Worm (Caenorhabditis elegans): ENCODE results near the gene clec-245.

DNA sequence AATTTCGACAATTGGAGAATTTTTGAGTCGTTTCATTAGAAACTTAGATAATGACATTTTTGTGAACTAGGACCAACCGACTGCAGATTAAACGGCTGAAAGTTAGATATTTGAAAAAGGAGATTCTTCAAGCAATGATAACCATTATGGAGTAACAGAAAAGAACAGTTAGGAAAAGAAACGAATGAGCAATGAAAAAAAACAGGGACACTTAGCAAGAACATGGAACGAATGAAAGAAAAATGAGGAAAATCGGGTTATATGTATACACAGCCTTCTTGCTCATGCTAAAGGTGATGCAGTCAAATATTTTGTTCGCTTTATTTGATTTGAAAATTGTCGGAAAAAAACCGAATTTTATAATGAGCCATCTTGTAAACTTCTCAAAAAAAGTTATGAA, 36.1 kb upstream of the clec-245 start, which contains the start of gene F16H6.10:
- TF ChIP-seq aly-2 (tag; optimal IDR thresholded peaks at IDR 0.05) (no peak), nhr-76 (tag; optimal IDR thresholded peaks at IDR 0.05) (no peak), nhr-28 (tag; optimal IDR thresholded peaks at IDR 0.05) (no peak), jun-1 (tag; optimal IDR thresholded peaks at IDR 0.05) (no peak), fkh-10 (GFP tag; optimal IDR thresholded peaks at IDR 0.05) (no peak), zag-1 (tag; optimal IDR thresholded peaks at IDR 0.05) (no peak), pqm-1 (tag; optimal IDR thresholded peaks at IDR 0.05) (no peak), unc-62 (GFP tag; optimal IDR thresholded peaks at IDR 0.05) (no peak), egl-27 (tag; optimal IDR thresholded peaks at IDR 0.05) (no peak)

All from whole organism, L3 larva.